Fruit fly (Drosophila melanogaster): Measurements from ENCODE around the gene CG13907.

Gene CG13907

dm6 chr3L:872389-872972, 9.3 kb downstream of the CG13907 start (continued):
- TF ChIP-seq CG11696 (GFP tag; IDR thresholded peaks at IDR 0.05) = no peak
- peak; percentile 55; the same call in 1 of the 3 replicates for TF ChIP-seq dysf (GFP tag; IDR thresholded peaks at IDR 0.05)
- TF ChIP-seq CG13287 (GFP tag; IDR thresholded peaks at IDR 0.05; ENCODE audit: partially characterized antibody) = peak; percentile 79
- TF ChIP-seq gce (GFP tag; IDR thresholded peaks at IDR 0.05) = no peak
- peak in 1 of 2 experiments; percentile 25 for TF ChIP-seq chif (GFP tag; optimal IDR thresholded peaks at IDR 0.05)
- peak; percentile 86 for TF ChIP-seq CG16813 (GFP tag; IDR thresholded peaks at IDR 0.05; ENCODE audit: partially characterized antibody)
- peak in 1 of 2 experiments; percentile 37 for TF ChIP-seq Hr51 (GFP tag; optimal IDR thresholded peaks at IDR 0.05)
- TF ChIP-seq gsb (GFP tag; IDR thresholded peaks at IDR 0.05) = no peak
- TF ChIP-seq CG6791 (GFP tag; IDR thresholded peaks at IDR 0.05; ENCODE audit: partially characterized antibody) = peak; percentile 65; the same call in 2 of the 3 replicates
- TF ChIP-seq Meics (GFP tag; optimal IDR thresholded peaks at IDR 0.05) = no peak
- no peak for TF ChIP-seq CG11695 (GFP tag; IDR thresholded peaks at IDR 0.05)
- no peak for TF ChIP-seq pros (GFP tag; optimal IDR thresholded peaks at IDR 0.05)
- TF ChIP-seq Bdp1 (GFP tag; optimal IDR thresholded peaks at IDR 0.05) = peak; percentile 0
- no peak for TF ChIP-seq Tbp (GFP tag; optimal IDR thresholded peaks at IDR 0.05)
- peak; percentile 55 for TF ChIP-seq CG13775 (GFP tag; optimal IDR thresholded peaks at IDR 0.05)
- peak; percentile 24 for TF ChIP-seq bcd (GFP tag; optimal IDR thresholded peaks at IDR 0.05)
- peak; percentile 67 for TF ChIP-seq CG34422 (GFP tag; IDR thresholded peaks at IDR 0.05)
- TF ChIP-seq Dip2 (GFP tag; IDR thresholded peaks at IDR 0.05) = no peak
- peak; percentile 47 for TF ChIP-seq Xbp1 (GFP tag; optimal IDR thresholded peaks at IDR 0.05)
- peak; percentile 75 for TF ChIP-seq gro (GFP tag; optimal IDR thresholded peaks at IDR 0.05)
- peak; percentile 49 for TF ChIP-seq ind (GFP tag; optimal IDR thresholded peaks at IDR 0.05)
- peak; percentile 56 for TF ChIP-seq CG9215 (GFP tag; IDR thresholded peaks at IDR 0.05)
- peak; percentile 50 for TF ChIP-seq CG9609 (GFP tag; optimal IDR thresholded peaks at IDR 0.05)
- TF ChIP-seq ara (GFP tag; IDR thresholded peaks at IDR 0.05) = peak; percentile 50; the same call in 1 of the 2 replicates
- peak; percentile 45 for TF ChIP-seq CG14710 (tag; optimal IDR thresholded peaks at IDR 0.05)
- TF ChIP-seq sc (optimal IDR thresholded peaks at IDR 0.05) = no peak
- TF ChIP-seq sc (GFP tag; optimal IDR thresholded peaks at IDR 0.05) = no peak
- peak; percentile 54; the same call in 1 of the 3 replicates for TF ChIP-seq Optix (GFP tag; IDR thresholded peaks at IDR 0.05)
- no peak for TF ChIP-seq pan (optimal IDR thresholded peaks at IDR 0.05)
- TF ChIP-seq pan (GFP tag; optimal IDR thresholded peaks at IDR 0.05 in 1 of 2, IDR thresholded peaks at IDR 0.05 in 1 of 2) = peak in 1 of 2 experiments; percentile 46
- TF ChIP-seq Dll (GFP tag; IDR thresholded peaks at IDR 0.05; ENCODE audit: partially characterized antibody) = peak; percentile 84
- TF ChIP-seq CG12104 (GFP tag; optimal IDR thresholded peaks at IDR 0.05) = no peak
- TF ChIP-seq schlank (tag; optimal IDR thresholded peaks at IDR 0.05) = no peak
- peak; percentile 67 for TF ChIP-seq CG2120 (GFP tag; optimal IDR thresholded peaks at IDR 0.05)
- no peak for TF ChIP-seq abd-A (tag; optimal IDR thresholded peaks at IDR 0.05)
- TF ChIP-seq peb (GFP tag; IDR thresholded peaks at IDR 0.05) = no peak
- TF ChIP-seq Abd-B (GFP tag; optimal IDR thresholded peaks at IDR 0.05) = peak; percentile 62
- TF ChIP-seq CG6272 (GFP tag; IDR thresholded peaks at IDR 0.05) = peak; percentile 57
- peak; percentile 10 for TF ChIP-seq repo (GFP tag; optimal IDR thresholded peaks at IDR 0.05)
- TF ChIP-seq CG8388 (GFP tag; optimal IDR thresholded peaks at IDR 0.05) = no peak
- peak; percentile 62 for TF ChIP-seq nmo (GFP tag; optimal IDR thresholded peaks at IDR 0.05)
- TF ChIP-seq CG6654 (GFP tag; optimal IDR thresholded peaks at IDR 0.05) = no peak
- no peak for TF ChIP-seq onecut (GFP tag; IDR thresholded peaks at IDR 0.05)
- no peak for TF ChIP-seq nau (GFP tag; optimal IDR thresholded peaks at IDR 0.05)
- TF ChIP-seq CG33557 (GFP tag; optimal IDR thresholded peaks at IDR 0.05) = no peak
- peak; percentile 70 for TF ChIP-seq CG9932 (GFP tag; IDR thresholded peaks at IDR 0.05)
